Worm (Caenorhabditis elegans): ENCODE data around the gene T28C6.5.

DNA sequence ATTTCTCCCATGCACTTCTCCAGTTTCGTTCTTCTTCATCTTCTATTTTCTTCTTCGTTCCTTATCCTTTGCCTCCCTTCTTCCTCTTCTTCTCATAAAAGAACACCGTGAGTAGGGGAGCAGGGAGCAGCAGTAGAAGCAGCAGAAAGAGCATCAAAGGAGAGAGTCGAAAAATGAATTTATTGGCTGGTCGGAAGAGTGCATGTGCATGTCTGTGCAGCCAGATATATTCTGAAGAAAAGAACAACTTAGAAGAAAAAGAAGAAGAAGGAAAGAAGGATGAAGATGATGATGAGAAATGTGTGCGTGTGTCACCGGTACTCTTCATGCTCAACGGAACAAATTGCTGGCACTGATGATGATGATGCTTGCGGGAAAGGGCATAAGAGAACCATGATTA lies 25.0 kb upstream of the T28C6.5 start:
- TF ChIP-seq mec-3 (tag; optimal IDR thresholded peaks at IDR 0.05; ENCODE audit: borderline replicate concordance): no peak
- TF ChIP-seq odd-2 (tag; optimal IDR thresholded peaks at IDR 0.05): no peak
- TF ChIP-seq ceh-9 (tag; optimal IDR thresholded peaks at IDR 0.05): no peak
- TF ChIP-seq pqm-1 (tag; optimal IDR thresholded peaks at IDR 0.05): no peak
- no peak for TF ChIP-seq fkh-10 (GFP tag; optimal IDR thresholded peaks at IDR 0.05)
- TF ChIP-seq ttx-3 (tag; optimal IDR thresholded peaks at IDR 0.05): no peak
- no peak for TF ChIP-seq pha-4 (tag; optimal IDR thresholded peaks at IDR 0.05)

All from whole organism, late embryonic.